Fruit fly (Drosophila melanogaster): Measurements from ENCODE around the gene eIF2beta.
A peak's percentile ranks its signal among the peaks of the same experiment; 100 is the strongest.

The eIF2beta gene

DNA sequence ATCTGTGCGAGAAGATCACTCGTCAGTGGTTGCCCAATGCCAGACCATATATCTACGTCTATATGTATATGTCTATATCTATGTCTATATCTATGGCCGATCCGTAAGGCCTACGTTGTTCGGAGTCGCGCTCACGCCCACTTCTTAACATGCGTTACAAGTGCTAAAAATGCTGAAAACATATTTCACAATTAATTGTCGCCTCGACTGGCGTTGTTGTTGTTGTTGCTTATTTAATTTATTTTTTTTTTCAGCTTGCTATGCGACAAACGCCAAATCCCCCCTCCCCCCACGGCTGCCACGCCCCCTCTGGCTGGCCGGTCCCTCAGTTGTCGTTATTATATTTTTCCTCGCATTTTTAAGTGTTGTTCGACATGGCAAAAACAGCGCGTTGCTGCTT lies 37.8 kb upstream of the eIF2beta start (continued):
- TF ChIP-seq crol (GFP tag; IDR thresholded peaks at IDR 0.05) (peak; percentile 8; the same call in 1 of the 2 replicates), CG13894 (tag; optimal IDR thresholded peaks at IDR 0.05) (peak; percentile 78), CG8388 (GFP tag; optimal IDR thresholded peaks at IDR 0.05) (no peak), CG14014 (GFP tag; IDR thresholded peaks at IDR 0.05) (no peak), CG4328 (GFP tag; optimal IDR thresholded peaks at IDR 0.05) (peak; percentile 37), ara (GFP tag; IDR thresholded peaks at IDR 0.05) (peak; percentile 61), run (tag; optimal IDR thresholded peaks at IDR 0.05) (no peak), Hr39 (optimal IDR thresholded peaks at IDR 0.05) (peak; percentile 8), Med (GFP tag) (no peak)

DNA sequence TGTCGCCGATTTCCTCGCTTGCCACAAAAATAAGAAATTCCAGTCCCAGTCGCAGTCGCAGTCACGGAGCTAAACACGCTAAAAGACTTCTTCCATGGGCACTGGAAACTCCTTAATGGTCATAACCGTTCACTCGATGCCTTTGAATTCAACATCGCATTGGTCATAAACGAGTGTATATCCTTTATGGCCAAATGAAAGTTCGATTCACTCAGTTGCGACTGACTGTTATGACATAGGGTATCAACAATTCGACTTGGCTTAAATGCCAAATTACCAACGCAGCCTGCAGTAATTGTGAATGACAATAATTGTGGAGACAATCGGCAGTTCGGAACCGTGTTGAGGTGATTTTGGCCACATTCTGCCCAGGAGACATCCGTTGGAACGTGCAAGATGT lies 32.7 kb upstream of the eIF2beta start:
- TF ChIP-seq MESR4 (GFP tag; optimal IDR thresholded peaks at IDR 0.05) (no peak), croc (GFP tag; conservative IDR thresholded peaks at IDR 0.05) (no peak), CG1603 (tag; optimal IDR thresholded peaks at IDR 0.05) (no peak), CG11398 (GFP tag; optimal IDR thresholded peaks at IDR 0.05) (no peak), fd102C (GFP tag; optimal IDR thresholded peaks at IDR 0.05) (no peak), emc (GFP tag; optimal IDR thresholded peaks at IDR 0.05) (no peak), CTCF (GFP tag; optimal IDR thresholded peaks at IDR 0.05) (no peak), bsh (GFP tag; optimal IDR thresholded peaks at IDR 0.05) (no peak), CG10959 (GFP tag; IDR thresholded peaks at IDR 0.05) (no peak)

DNA sequence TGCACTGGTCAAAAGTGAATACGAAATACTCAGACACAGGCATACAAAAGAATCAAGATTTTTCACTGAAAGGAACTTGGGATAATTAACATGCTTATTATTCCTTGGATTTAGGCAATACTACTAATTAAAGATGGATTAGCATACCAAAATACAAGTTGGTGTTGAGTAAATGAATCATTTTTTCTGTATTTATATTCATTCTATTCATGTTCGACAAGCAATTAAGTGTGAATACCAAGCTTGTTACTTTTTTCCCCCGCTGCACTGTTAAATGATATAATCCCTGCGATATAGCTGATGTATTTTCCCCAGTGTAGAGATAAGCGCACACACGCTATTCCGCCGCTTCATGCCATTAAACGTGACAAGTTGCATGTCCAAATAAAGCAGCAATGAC lies 31.2 kb upstream of the eIF2beta start:
- TF ChIP-seq stc (GFP tag; IDR thresholded peaks at IDR 0.05) = no peak
- peak; percentile 41 for TF ChIP-seq sens (GFP tag)
- peak; percentile 15 for TF ChIP-seq phol (tag; optimal IDR thresholded peaks at IDR 0.05)
- no peak for TF ChIP-seq Fer3 (tag; optimal IDR thresholded peaks at IDR 0.05)
- peak; percentile 1 for TF ChIP-seq CG14710 (tag; optimal IDR thresholded peaks at IDR 0.05)
- TF ChIP-seq kay (GFP tag; optimal IDR thresholded peaks at IDR 0.05) = no peak
- no peak for TF ChIP-seq toy (GFP tag; IDR thresholded peaks at IDR 0.05)
- no peak for TF ChIP-seq h (optimal IDR thresholded peaks at IDR 0.05)
- no peak for TF ChIP-seq eyg (GFP tag; optimal IDR thresholded peaks at IDR 0.05)

DNA sequence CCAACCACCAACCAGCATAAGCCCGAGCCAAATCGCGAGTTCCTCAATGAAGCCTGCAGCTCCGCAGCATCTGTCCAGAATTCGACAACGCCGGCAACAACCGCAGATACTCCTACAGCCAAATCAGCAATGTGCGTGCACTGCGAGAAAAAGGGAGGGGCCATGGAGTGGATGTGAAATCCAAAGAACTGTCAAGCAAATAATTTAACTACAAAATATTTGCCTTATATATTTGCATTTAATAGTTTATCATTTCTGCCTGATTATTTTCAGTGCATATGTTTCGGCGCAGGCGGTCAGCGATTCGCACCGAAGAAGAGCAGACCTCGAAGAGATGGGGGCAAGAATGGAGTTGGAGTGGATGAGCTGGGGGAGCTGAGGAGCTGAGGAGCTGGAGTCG lies 25.1 kb upstream of the eIF2beta start:
- TF ChIP-seq CG9215 (GFP tag; IDR thresholded peaks at IDR 0.05) (no peak), sisA (GFP tag; IDR thresholded peaks at IDR 0.05) (peak; percentile 25; the same call in 1 of the 2 replicates), Ptx1 (GFP tag; IDR thresholded peaks at IDR 0.05) (peak; percentile 24; the same call in 1 of the 2 replicates), Med (GFP tag) (peak; percentile 73), tgo (GFP tag; IDR thresholded peaks at IDR 0.05) (peak; percentile 38; the same call in 1 of the 3 replicates), lbe (GFP tag; optimal IDR thresholded peaks at IDR 0.05) (peak; percentile 49), Elba2 (GFP tag; optimal IDR thresholded peaks at IDR 0.05) (no peak), prd (optimal IDR thresholded peaks at IDR 0.05) (no peak), prd (GFP tag; IDR thresholded peaks at IDR 0.05) (peak; percentile 71), CG8765 (GFP tag; IDR thresholded peaks at IDR 0.05) (peak; percentile 45; the same call in 1 of the 2 replicates), CG10209 (GFP tag; optimal IDR thresholded peaks at IDR 0.05) (no peak), bsh (GFP tag; optimal IDR thresholded peaks at IDR 0.05) (peak; percentile 7 to 24), CG4730 (GFP tag; IDR thresholded peaks at IDR 0.05) (0 out of 2 replicates have a peak, but pooled peaks have one; percentile 22), CG7372 (GFP tag; IDR thresholded peaks at IDR 0.05) (peak; percentile 8; the same call in 1 of the 2 replicates), pan (optimal IDR thresholded peaks at IDR 0.05) (no peak), pan (GFP tag; optimal IDR thresholded peaks at IDR 0.05 in 1 of 2, IDR thresholded peaks at IDR 0.05 in 1 of 2) (peak in 1 of 2 experiments; percentile 47), CG14441 (GFP tag; IDR thresholded peaks at IDR 0.05) (peak; percentile 48; the same call in 1 of the 2 replicates), lmd (GFP tag; IDR thresholded peaks at IDR 0.05) (0 out of 2 replicates have a peak, but pooled peaks have one; percentile 26), CG32772 (GFP tag; IDR thresholded peaks at IDR 0.05) (peak; percentile 42; the same call in 1 of the 2 replicates), gro (GFP tag; optimal IDR thresholded peaks at IDR 0.05) (no peak), CG4404 (GFP tag; IDR thresholded peaks at IDR 0.05) (0 out of 2 replicates have a peak, but pooled peaks have one; percentile 36), ara (GFP tag; IDR thresholded peaks at IDR 0.05) (peak; percentile 62; the same call in 1 of the 2 replicates), CG17328 (GFP tag; IDR thresholded peaks at IDR 0.05) (peak; percentile 50; the same call in 1 of the 2 replicates), Nf-YA (GFP tag; IDR thresholded peaks at IDR 0.05) (no peak), ci (GFP tag; IDR thresholded peaks at IDR 0.05) (peak; percentile 67; the same call in 1 of the 3 replicates), CG16813 (GFP tag; IDR thresholded peaks at IDR 0.05; ENCODE audit: partially characterized antibody) (no peak)
